Fruit fly (Drosophila melanogaster) whole organism: ENCODE measurements around the gene CG8773.

Source experiments
- CG8478 ChIP-seq: fragments of >200 bp; optimal IDR thresholded peaks from 2 replicates; lab custom pipeline; 2018; ENCODE audit warnings: inconsistent platforms
- Dll ChIP-seq: fragments of >200 bp; optimal IDR thresholded peaks from 2 replicates; lab custom pipeline; 2017

- no peak for TF ChIP-seq Dll
- no peak for TF ChIP-seq CG8478 (lab: Kevin White, UChicago)
These were observed 21.1 kb upstream of the CG8773 start for dm6 chr3R:13273462-13273861.
